Fruit fly (Drosophila melanogaster) whole organism, embryonic: ENCODE measurements around the gene Shawn.
A peak's percentile ranks its signal among the peaks of the same experiment; 100 is the strongest.

Experiments used
- Asciz ChIP-seq: fragments of 200-800 bp; sonication (Bioruptor generic); optimal IDR thresholded peaks from 2 replicates; lab custom pipeline; 2017; ENCODE audit warnings: missing biosample characterization, mild to moderate bottlenecking, missing genetic modification characterization, missing genetic modification reagents
- Blimp-1 ChIP-seq: fragments of 200-800 bp; sonication (Bioruptor generic); optimal IDR thresholded peaks from 3 replicates; lab custom pipeline; 2018; ENCODE audit warnings: missing biosample characterization, missing genetic modification characterization, mild to moderate bottlenecking, moderate library complexity, missing genetic modification reagents
- CG10654 ChIP-seq: fragments of 200-800 bp; sonication (Bioruptor generic); optimal IDR thresholded peaks from 2 replicates; lab custom pipeline; 2016; ENCODE audit warnings: missing biosample characterization, missing genetic modification characterization
- CG11398 ChIP-seq: fragments of 200-800 bp; sonication (Bioruptor generic); optimal IDR thresholded peaks from 2 replicates; lab custom pipeline; 2016; ENCODE audit warnings: missing biosample characterization, missing genetic modification characterization
- CG11723 ChIP-seq: fragments of 200-800 bp; sonication (Bioruptor generic); optimal IDR thresholded peaks from 2 replicates; lab custom pipeline; 2017; ENCODE audit warnings: missing biosample characterization, mild to moderate bottlenecking, missing genetic modification characterization
- CG14014 ChIP-seq: fragments of 200-800 bp; sonication (Bioruptor generic); IDR thresholded peaks from 2 replicates; pipeline ENCODE4 v1.3.6; 2022; ENCODE audit warnings: missing biosample characterization, missing genetic modification characterization
- CG16779 ChIP-seq: fragments of 200-800 bp; sonication (Bioruptor generic); IDR thresholded peaks from 2 replicates; pipeline ENCODE4 v1.3.6; 2022; ENCODE audit warnings: missing biosample characterization, missing genetic modification characterization
- CG17359 ChIP-seq: fragments of 200-800 bp; sonication (Bioruptor generic); optimal IDR thresholded peaks from 3 replicates; lab custom pipeline; 2018; ENCODE audit warnings: missing biosample characterization, mild to moderate bottlenecking, missing genetic modification characterization, moderate library complexity
- CG2889 ChIP-seq: fragments of 200-800 bp; sonication (Bioruptor generic); IDR thresholded peaks from 3 replicates; pipeline ENCODE4 v1.3.6; 2022; ENCODE audit warnings: missing biosample characterization, missing genetic modification characterization
- CG31365 ChIP-seq: fragments of 200-800 bp; sonication (Bioruptor generic); optimal IDR thresholded peaks from 2 replicates; lab custom pipeline; 2018; ENCODE audit warnings: missing biosample characterization, mild to moderate bottlenecking, missing genetic modification characterization
- CG31441 ChIP-seq: fragments of 200-800 bp; sonication (Bioruptor generic); IDR thresholded peaks from 2 replicates; pipeline ENCODE4 v1.3.6; 2022; ENCODE audit warnings: missing biosample characterization, missing genetic modification characterization
- CG32532 ChIP-seq: fragments of 200-800 bp; sonication (Bioruptor generic); IDR thresholded peaks from 2 replicates; pipeline ENCODE4 v1.3.6; 2022; ENCODE audit warnings: missing biosample characterization, missing genetic modification characterization
- CG32772 ChIP-seq: fragments of 200-800 bp; sonication (Bioruptor generic); IDR thresholded peaks from 2 replicates; pipeline ENCODE4 v1.3.6; 2022; ENCODE audit warnings: missing biosample characterization, missing genetic modification characterization
- CG4328 ChIP-seq: fragments of 200-800 bp; sonication (Bioruptor generic); optimal IDR thresholded peaks from 3 replicates; lab custom pipeline; 2017; ENCODE audit warnings: missing biosample characterization, missing genetic modification reagents, missing genetic modification characterization
- CG4820 ChIP-seq: fragments of 200-800 bp; sonication (Bioruptor generic); optimal IDR thresholded peaks from 3 replicates; lab custom pipeline; 2016; ENCODE audit warnings: missing biosample characterization, missing genetic modification characterization
- CG7987 ChIP-seq: fragments of 200-800 bp; sonication (Bioruptor generic); optimal IDR thresholded peaks from 2 replicates; lab custom pipeline; 2018; ENCODE audit warnings: missing biosample characterization, mild to moderate bottlenecking, missing genetic modification characterization, moderate library complexity
- CkIIα-i1 ChIP-seq: fragments of 200-800 bp; sonication (Bioruptor generic); IDR thresholded peaks from 2 replicates; pipeline ENCODE4 v1.3.6; 2022; ENCODE audit warnings: missing biosample characterization, missing genetic modification characterization
- Dip2 ChIP-seq: fragments of 200-800 bp; sonication (Bioruptor generic); IDR thresholded peaks from 2 replicates; pipeline ENCODE4 v1.3.6; 2022; ENCODE audit warnings: missing biosample characterization, missing genetic modification characterization
- Dp ChIP-seq: fragments of 200-800 bp; sonication (Bioruptor generic); optimal IDR thresholded peaks from 2 replicates; lab custom pipeline; 2018; ENCODE audit warnings: missing biosample characterization, mild to moderate bottlenecking, missing genetic modification characterization, moderate library complexity
- Drgx ChIP-seq: fragments of 200-800 bp; sonication (Bioruptor generic); IDR thresholded peaks from 2 replicates; pipeline ENCODE4 v1.3.6; 2022; ENCODE audit warnings: missing biosample characterization, missing genetic modification characterization
- ERR ChIP-seq: fragments of 200-800 bp; sonication (Bioruptor generic); optimal IDR thresholded peaks from 2 replicates; lab custom pipeline; 2016; ENCODE audit warnings: missing biosample characterization, missing genetic modification characterization
- H15 ChIP-seq: fragments of 200-800 bp; sonication (Bioruptor generic); IDR thresholded peaks from 3 replicates; pipeline ENCODE4 v1.3.6; 2022; ENCODE audit warnings: missing biosample characterization, missing genetic modification characterization
- H2.0 ChIP-seq: fragments of 200-800 bp; sonication (Bioruptor generic); IDR thresholded peaks from 2 replicates; pipeline ENCODE4 v1.3.6; 2022; ENCODE audit warnings: missing biosample characterization, missing genetic modification characterization
- Hand ChIP-seq: fragments of 200-800 bp; sonication (Bioruptor generic); optimal IDR thresholded peaks from 2 replicates; lab custom pipeline; 2017; ENCODE audit warnings: mild to moderate bottlenecking, missing biosample characterization, missing genetic modification reagents, missing genetic modification characterization
- Hey ChIP-seq: fragments of 200-800 bp; sonication (Bioruptor generic); optimal IDR thresholded peaks from 3 replicates; lab custom pipeline; 2018; ENCODE audit warnings: missing biosample characterization, mild to moderate bottlenecking, missing genetic modification characterization
- Hmr ChIP-seq: fragments of 200-800 bp; sonication (Bioruptor generic); optimal IDR thresholded peaks from 3 replicates; lab custom pipeline; 2017; ENCODE audit warnings: mild to moderate bottlenecking, missing biosample characterization, missing genetic modification reagents, missing genetic modification characterization
- Hr39 ChIP-seq: fragments of >200 bp; optimal IDR thresholded peaks from 2 replicates; lab custom pipeline; 2017
- Hsf ChIP-seq: fragments of 200-800 bp; sonication (Bioruptor generic); optimal IDR thresholded peaks from 3 replicates; lab custom pipeline; 2016; ENCODE audit warnings: missing biosample characterization, missing genetic modification characterization
- Kr ChIP-seq: fragments of 200-800 bp; sonication (Bioruptor generic); optimal IDR thresholded peaks from 2 replicates; lab custom pipeline; 2017; ENCODE audit warnings: missing biosample characterization, mild to moderate bottlenecking, missing genetic modification characterization
- Myb ChIP-seq: fragments of 200-800 bp; sonication (Bioruptor generic); optimal IDR thresholded peaks from 2 replicates; lab custom pipeline; 2016; ENCODE audit warnings: missing biosample characterization, missing genetic modification characterization
- Nf-YB ChIP-seq: fragments of 200-800 bp; sonication (Bioruptor generic); optimal IDR thresholded peaks from 3 replicates; lab custom pipeline; 2019; ENCODE audit warnings: missing biosample characterization, mild to moderate bottlenecking, missing genetic modification characterization, moderate library complexity
- Spps ChIP-seq: fragments of 200-800 bp; sonication (Bioruptor generic); optimal IDR thresholded peaks from 2 replicates; lab custom pipeline; 2018; ENCODE audit warnings: missing biosample characterization, mild to moderate bottlenecking, missing genetic modification characterization
- TFAM ChIP-seq: fragments of 200-800 bp; sonication (Bioruptor generic); optimal IDR thresholded peaks from 2 replicates; lab custom pipeline; 2017; ENCODE audit warnings: missing biosample characterization, missing genetic modification characterization, inconsistent platforms
- al ChIP-seq: fragments of 200-800 bp; sonication (Bioruptor generic); IDR thresholded peaks from 2 replicates; pipeline ENCODE4 v1.3.6; 2022; ENCODE audit warnings: missing biosample characterization, missing genetic modification characterization
- ase ChIP-seq: fragments of 200-800 bp; sonication (Bioruptor generic); IDR thresholded peaks from 3 replicates; pipeline ENCODE4 v1.3.6; 2022; ENCODE audit warnings: missing biosample characterization, missing genetic modification characterization
- bcd ChIP-seq: fragments of 200-800 bp; sonication (Bioruptor generic); optimal IDR thresholded peaks from 2 replicates; lab custom pipeline; 2017; ENCODE audit warnings: missing biosample characterization, mild to moderate bottlenecking, missing genetic modification characterization
- btn ChIP-seq: fragments of 200-800 bp; sonication (Bioruptor generic); optimal IDR thresholded peaks from 2 replicates; lab custom pipeline; 2016; ENCODE audit warnings: missing biosample characterization, missing genetic modification characterization
- cg ChIP-seq: fragments of 200-800 bp; sonication (Bioruptor generic); optimal IDR thresholded peaks from 3 replicates; lab custom pipeline; 2019; ENCODE audit warnings: missing biosample characterization, mild to moderate bottlenecking, missing genetic modification characterization, moderate library complexity
- ci ChIP-seq: fragments of 200-800 bp; sonication (Bioruptor generic); IDR thresholded peaks from 3 replicates; pipeline ENCODE4 v1.3.6; 2022; ENCODE audit warnings: missing biosample characterization, missing genetic modification characterization
- da ChIP-seq: fragments of 200-800 bp; sonication (Bioruptor generic); optimal IDR thresholded peaks from 2 replicates; lab custom pipeline; 2016; ENCODE audit warnings: missing biosample characterization, missing genetic modification characterization
- ftz-f1 ChIP-seq: fragments of 200-800 bp; sonication (Bioruptor generic); optimal IDR thresholded peaks from 2 replicates; lab custom pipeline; 2016; ENCODE audit warnings: missing biosample characterization, missing genetic modification characterization
- gro ChIP-seq: fragments of 200-800 bp; sonication (Bioruptor generic); optimal IDR thresholded peaks from 2 replicates; lab custom pipeline; 2016; ENCODE audit warnings: missing biosample characterization, missing genetic modification characterization
- ind ChIP-seq: fragments of 200-800 bp; sonication (Bioruptor generic); optimal IDR thresholded peaks from 3 replicates; lab custom pipeline; 2016; ENCODE audit warnings: missing biosample characterization, missing genetic modification characterization
- lab ChIP-seq: fragments of 200-800 bp; sonication (Bioruptor generic); optimal IDR thresholded peaks from 3 replicates; lab custom pipeline; 2017; ENCODE audit warnings: missing biosample characterization, missing genetic modification characterization, mild to moderate bottlenecking, moderate library complexity, missing genetic modification reagents
- lmd ChIP-seq: fragments of 200-800 bp; sonication (Bioruptor generic); IDR thresholded peaks from 2 replicates; pipeline ENCODE4 v1.3.6; 2022; ENCODE audit warnings: missing biosample characterization, missing genetic modification characterization
- nmo ChIP-seq: fragments of 200-800 bp; sonication (Bioruptor generic); optimal IDR thresholded peaks from 2 replicates; lab custom pipeline; 2018; ENCODE audit warnings: missing biosample characterization, mild to moderate bottlenecking, missing genetic modification characterization, moderate library complexity
- pita ChIP-seq: fragments of 200-800 bp; sonication (Bioruptor generic); optimal IDR thresholded peaks from 2 replicates; lab custom pipeline; 2017; ENCODE audit warnings: missing biosample characterization, mild to moderate bottlenecking, missing genetic modification characterization
- pnt ChIP-seq: fragments of 200-800 bp; sonication (Bioruptor generic); optimal IDR thresholded peaks from 3 replicates; lab custom pipeline; 2016; ENCODE audit warnings: missing biosample characterization, missing genetic modification characterization
- schlank ChIP-seq: fragments of 200-800 bp; sonication (Bioruptor generic); optimal IDR thresholded peaks from 2 replicates; lab custom pipeline; 2018; ENCODE audit warnings: missing biosample characterization, mild to moderate bottlenecking, missing genetic modification characterization
- stc ChIP-seq: fragments of 200-800 bp; sonication (Bioruptor generic); IDR thresholded peaks from 2 replicates; pipeline ENCODE4 v1.3.6; 2022; ENCODE audit warnings: missing biosample characterization, missing genetic modification characterization
- twi ChIP-seq: fragments of 200-800 bp; optimal IDR thresholded peaks from 2 replicates; lab custom pipeline; 2019; ENCODE audit warnings: missing biosample characterization, mild to moderate bottlenecking, missing genetic modification characterization, moderate library complexity
- unpg ChIP-seq: fragments of 200-800 bp; sonication (Bioruptor generic); optimal IDR thresholded peaks from 3 replicates; lab custom pipeline; 2018; ENCODE audit warnings: missing biosample characterization, mild to moderate bottlenecking, missing genetic modification characterization, moderate library complexity
- vvl ChIP-seq: fragments of 200-800 bp; sonication (Bioruptor generic); IDR thresholded peaks from 2 replicates; pipeline ENCODE4 v1.3.6; 2022; ENCODE audit warnings: missing biosample characterization, missing genetic modification characterization

Shawn gene

DNA sequence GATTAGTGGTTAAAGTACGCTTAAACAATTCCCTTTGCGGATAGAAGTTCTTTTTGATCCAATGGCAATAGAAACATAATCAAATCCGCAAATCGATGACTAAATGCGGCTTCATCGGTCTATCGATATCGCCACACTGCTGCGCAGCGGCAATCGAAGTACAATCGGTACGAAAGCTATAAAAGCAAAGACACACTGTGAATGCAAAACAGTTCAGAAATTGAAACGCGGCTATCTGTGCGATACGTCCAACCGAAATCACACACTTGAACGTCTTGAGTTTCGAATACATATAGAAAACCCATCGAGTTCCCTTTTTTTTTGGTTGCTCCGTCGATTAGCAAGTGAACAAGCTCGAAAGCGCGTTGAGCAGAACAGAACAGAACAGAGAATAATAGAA is 6.3 kb upstream of the Shawn start, which contains the start of gene CG14207 (continued):
- TF ChIP-seq CG10654 (GFP tag; lab: Kevin White, UChicago) (no peak), Kr (GFP tag; lab: Kevin White, UChicago) (no peak), pita (GFP tag; lab: Kevin White, UChicago) (no peak), bcd (GFP tag; lab: Kevin White, UChicago) (no peak), Spps (tag; lab: Kevin White, UChicago) (no peak), btn (no peak), TFAM (GFP tag; lab: Kevin White, UChicago) (no peak), ase (no peak), CG4820 (no peak), Hsf (GFP tag; lab: Kevin White, UChicago) (no peak), Hand (GFP tag; lab: Kevin White, UChicago) (peak; percentile 48), Hr39 (no peak), stc (no peak), Blimp-1 (GFP tag; lab: Kevin White, UChicago) (no peak), twi (tag; lab: Kevin White, UChicago) (no peak), CG11398 (no peak), CG16779 (0 out of 2 replicates have a peak, but pooled peaks have one; percentile 40), CG32532 (GFP tag; lab: Robert Waterston, UW) (peak; percentile 9; the same call in 1 of the 2 replicates), CG4328 (GFP tag; lab: Kevin White, UChicago) (no peak), CG31441 (GFP tag; lab: Robert Waterston, UW) (0 out of 2 replicates have a peak, but pooled peaks have one; percentile 14), Myb (GFP tag; lab: Kevin White, UChicago) (peak; percentile 28), nmo (no peak), Asciz (GFP tag; lab: Kevin White, UChicago) (no peak), lab (GFP tag; lab: Kevin White, UChicago) (peak; percentile 14), CG31365 (tag; lab: Kevin White, UChicago) (no peak), ci (GFP tag; lab: Robert Waterston, UW) (peak; percentile 65; the same call in 2 of the 3 replicates), CG7987 (peak; percentile 26), Nf-YB (GFP tag; lab: Kevin White, UChicago) (no peak), Dip2 (GFP tag; lab: Robert Waterston, UW) (no peak), lmd (GFP tag; lab: Robert Waterston, UW) (no peak), Hmr (peak; percentile 32), unpg (peak; percentile 6), CG14014 (peak; percentile 35; the same call in 1 of the 2 replicates), CG32772 (no peak), vvl (GFP tag; lab: Robert Waterston, UW) (peak; percentile 64), ftz-f1 (no peak), Hey (tag; lab: Kevin White, UChicago) (no peak), gro (GFP tag; lab: Kevin White, UChicago) (peak; percentile 51), Drgx (GFP tag; lab: Robert Waterston, UW) (no peak), Dp (GFP tag; lab: Kevin White, UChicago) (peak; percentile 78), CG2889 (GFP tag; lab: Robert Waterston, UW) (no peak), pnt (GFP tag; lab: Kevin White, UChicago) (no peak), al (GFP tag; lab: Robert Waterston, UW) (no peak), schlank (peak; percentile 10), cg (GFP tag; lab: Kevin White, UChicago) (peak; percentile 0), ERR (GFP tag; lab: Kevin White, UChicago) (no peak), H15 (no peak), H2.0 (GFP tag; lab: Robert Waterston, UW) (no peak), CG17359 (tag; lab: Kevin White, UChicago) (peak; percentile 3), CG11723 (GFP tag; lab: Kevin White, UChicago) (no peak), ind (no peak), da (GFP tag; lab: Kevin White, UChicago) (no peak), CkIIα-i1 (no peak)
